1 fruit fly cellular context compared by ENCODE assay signal in genomic region chr2L:8365701-8366643, dm6.
TF ChIP-seq lines count a peak whose summit lies in the region.

TSS of gene Pp2A-29B (plus strand) at chr2L:8366038.

TF ChIP-seq in whole organism, embryonic, 481 proteins besides CTCF, POLR2A, EP300 and RAD21 (continued from another document and continues in another):
- peak; percentile 7 for TF ChIP-seq CG10462 (GFP tag; optimal IDR thresholded peaks at IDR 0.05; lab: Kevin White, UChicago)
- TF ChIP-seq CG12391 (tag; optimal IDR thresholded peaks at IDR 0.05; lab: Kevin White, UChicago): peak; percentile 54
- peak; percentile 56 for TF ChIP-seq CG11504 (tag; optimal IDR thresholded peaks at IDR 0.05; lab: Kevin White, UChicago)
- TF ChIP-seq en (GFP tag; optimal IDR thresholded peaks at IDR 0.05; lab: Kevin White, UChicago): no peak
- TF ChIP-seq gfzf (GFP tag; optimal IDR thresholded peaks at IDR 0.05; lab: Kevin White, UChicago): peak; percentile 52
- peak; percentile 84 for TF ChIP-seq CG8478 (optimal IDR thresholded peaks at IDR 0.05; lab: Kevin White, UChicago)
- TF ChIP-seq CG17359 (tag; optimal IDR thresholded peaks at IDR 0.05; lab: Kevin White, UChicago): peak; percentile 28
- TF ChIP-seq CG17912 (GFP tag; optimal IDR thresholded peaks at IDR 0.05; lab: Kevin White, UChicago): peak; percentile 7
- peak; percentile 44 for TF ChIP-seq Lhr (GFP tag; optimal IDR thresholded peaks at IDR 0.05; lab: Kevin White, UChicago)
- TF ChIP-seq Abd-B (GFP tag; optimal IDR thresholded peaks at IDR 0.05; lab: Kevin White, UChicago): peak; percentile 46
- no peak for TF ChIP-seq odd (GFP tag; optimal IDR thresholded peaks at IDR 0.05; lab: Kevin White, UChicago)
- peak; percentile 89 for TF ChIP-seq abd-A (tag; optimal IDR thresholded peaks at IDR 0.05; lab: Kevin White, UChicago)
- TF ChIP-seq vvl (GFP tag; IDR thresholded peaks at IDR 0.05; lab: Robert Waterston, UW): 0 out of 2 replicates have a peak, but pooled peaks have one; percentile 11
- 0 out of 2 replicates have a peak, but pooled peaks have one; percentile 30 for TF ChIP-seq sob (GFP tag; IDR thresholded peaks at IDR 0.05; lab: Robert Waterston, UW)
- peak; percentile 99 for TF ChIP-seq hb (GFP tag; IDR thresholded peaks at IDR 0.05; lab: Robert Waterston, UW; ENCODE audit: partially characterized antibody)
- TF ChIP-seq CG15514 (GFP tag; optimal IDR thresholded peaks at IDR 0.05; lab: Kevin White, UChicago): peak; percentile 42
- no peak for TF ChIP-seq Jarid2 (GFP tag; optimal IDR thresholded peaks at IDR 0.05; lab: Kevin White, UChicago)
- no peak for TF ChIP-seq CG3407 (GFP tag; optimal IDR thresholded peaks at IDR 0.05; lab: Kevin White, UChicago)
- TF ChIP-seq stwl (tag; optimal IDR thresholded peaks at IDR 0.05; lab: Kevin White, UChicago): peak; percentile 51
- TF ChIP-seq Dref (GFP tag; IDR thresholded peaks at IDR 0.05; lab: Robert Waterston, UW): peak; percentile 57
- peak; percentile 57 for TF ChIP-seq Nf-YC (tag; optimal IDR thresholded peaks at IDR 0.05; lab: Kevin White, UChicago)
- TF ChIP-seq CG3847 (GFP tag; IDR thresholded peaks at IDR 0.05; lab: Robert Waterston, UW): peak; percentile 51; the same call in 1 of the 2 replicates
- TF ChIP-seq tna (GFP tag; IDR thresholded peaks at IDR 0.05; lab: Robert Waterston, UW; ENCODE audit: partially characterized antibody): peak; percentile 95
- no peak for TF ChIP-seq Meics (GFP tag; optimal IDR thresholded peaks at IDR 0.05; lab: Kevin White, UChicago)
- peak; percentile 45 for TF ChIP-seq grau (tag; optimal IDR thresholded peaks at IDR 0.05; lab: Kevin White, UChicago)
- no peak for TF ChIP-seq CG3838 (GFP tag; optimal IDR thresholded peaks at IDR 0.05; lab: Kevin White, UChicago)
- no peak for TF ChIP-seq CG33213 (GFP tag; optimal IDR thresholded peaks at IDR 0.05; lab: Kevin White, UChicago)
- peak; percentile 25 for TF ChIP-seq CG7839 (tag; optimal IDR thresholded peaks at IDR 0.05; lab: Kevin White, UChicago)
- peak; percentile 65 for TF ChIP-seq YL-1 (GFP tag; optimal IDR thresholded peaks at IDR 0.05; lab: Kevin White, UChicago)
- peak; percentile 15 for TF ChIP-seq lab (GFP tag; optimal IDR thresholded peaks at IDR 0.05; lab: Kevin White, UChicago)
- TF ChIP-seq Adf1 (GFP tag; IDR thresholded peaks at IDR 0.05; lab: Robert Waterston, UW): no peak
- peak; percentile 55 for TF ChIP-seq CG9797 (GFP tag; optimal IDR thresholded peaks at IDR 0.05; lab: Kevin White, UChicago)
- peak; percentile 25 for TF ChIP-seq mam (GFP tag; optimal IDR thresholded peaks at IDR 0.05; lab: Kevin White, UChicago)
- peak; percentile 52 for TF ChIP-seq CG10543 (GFP tag; optimal IDR thresholded peaks at IDR 0.05; lab: Kevin White, UChicago)
- peak in 1 of 2 experiments; percentile 17 for TF ChIP-seq dpn (GFP tag; optimal IDR thresholded peaks at IDR 0.05; lab: Kevin White, UChicago)
- 0 out of 2 replicates have a peak, but pooled peaks have one; percentile 23 for TF ChIP-seq E2f1 (GFP tag; IDR thresholded peaks at IDR 0.05; lab: Robert Waterston, UW)
- TF ChIP-seq Myb (GFP tag; optimal IDR thresholded peaks at IDR 0.05; lab: Kevin White, UChicago): no peak
- TF ChIP-seq dysf (GFP tag; IDR thresholded peaks at IDR 0.05; lab: Robert Waterston, UW): no peak
- TF ChIP-seq hbn (GFP tag; IDR thresholded peaks at IDR 0.05; lab: Robert Waterston, UW; ENCODE audit: partially characterized antibody): peak; percentile 99
- TF ChIP-seq zen2 (GFP tag; IDR thresholded peaks at IDR 0.05; lab: Robert Waterston, UW; ENCODE audit: partially characterized antibody): peak; percentile 98
- peak; percentile 87 for TF ChIP-seq MESR4 (GFP tag; optimal IDR thresholded peaks at IDR 0.05; lab: Kevin White, UChicago)
- TF ChIP-seq CG2116 (GFP tag; optimal IDR thresholded peaks at IDR 0.05; lab: Kevin White, UChicago): peak; percentile 91
- no peak for TF ChIP-seq onecut (GFP tag; IDR thresholded peaks at IDR 0.05; lab: Robert Waterston, UW)
- no peak for TF ChIP-seq ac (GFP tag; optimal IDR thresholded peaks at IDR 0.05; lab: Kevin White, UChicago)
- peak; percentile 20 for TF ChIP-seq bcd (GFP tag; optimal IDR thresholded peaks at IDR 0.05; lab: Kevin White, UChicago)
- peak; percentile 89 for TF ChIP-seq CG11560 (tag; IDR thresholded peaks at IDR 0.05; lab: Robert Waterston, UW)
- TF ChIP-seq br (optimal IDR thresholded peaks at IDR 0.05; lab: Kevin White, UChicago): no peak
- TF ChIP-seq CG10274 (GFP tag; optimal IDR thresholded peaks at IDR 0.05; lab: Kevin White, UChicago): no peak
- TF ChIP-seq gsb-n (tag; optimal IDR thresholded peaks at IDR 0.05; lab: Kevin White, UChicago): no peak
- TF ChIP-seq caup (GFP tag; optimal IDR thresholded peaks at IDR 0.05; lab: Kevin White, UChicago; ENCODE audit: severe bottlenecking): no peak
- peak; percentile 97 for TF ChIP-seq CG18011 (GFP tag; optimal IDR thresholded peaks at IDR 0.05; lab: Kevin White, UChicago)
- peak; percentile 99 for TF ChIP-seq sna (GFP tag; IDR thresholded peaks at IDR 0.05; lab: Robert Waterston, UW; ENCODE audit: partially characterized antibody)
- TF ChIP-seq CG7786 (GFP tag; optimal IDR thresholded peaks at IDR 0.05; lab: Kevin White, UChicago): no peak
- TF ChIP-seq CG17328 (GFP tag; IDR thresholded peaks at IDR 0.05; lab: Robert Waterston, UW): no peak
- peak; percentile 19 for TF ChIP-seq CG2120 (GFP tag; optimal IDR thresholded peaks at IDR 0.05; lab: Kevin White, UChicago)
- peak; percentile 100 for TF ChIP-seq inv (GFP tag; IDR thresholded peaks at IDR 0.05; lab: Robert Waterston, UW; ENCODE audit: partially characterized antibody)
- TF ChIP-seq E2f2 (GFP tag; IDR thresholded peaks at IDR 0.05; lab: Robert Waterston, UW): peak; percentile 88
- TF ChIP-seq z (GFP tag; IDR thresholded peaks at IDR 0.05; lab: Robert Waterston, UW): no peak
- TF ChIP-seq hth (optimal IDR thresholded peaks at IDR 0.05; lab: Kevin White, UChicago): no peak
- no peak for TF ChIP-seq C15 (GFP tag; IDR thresholded peaks at IDR 0.05; lab: Robert Waterston, UW)
- TF ChIP-seq Hmr (GFP tag; optimal IDR thresholded peaks at IDR 0.05; lab: Kevin White, UChicago): peak; percentile 4
- peak; percentile 99 for TF ChIP-seq Doc3 (GFP tag; IDR thresholded peaks at IDR 0.05; lab: Robert Waterston, UW; ENCODE audit: partially characterized antibody)
- TF ChIP-seq Atf3 (GFP tag; optimal IDR thresholded peaks at IDR 0.05; lab: Kevin White, UChicago): peak; percentile 0
- TF ChIP-seq CG4404 (GFP tag; IDR thresholded peaks at IDR 0.05; lab: Robert Waterston, UW): no peak
- TF ChIP-seq sr (GFP tag; IDR thresholded peaks at IDR 0.05; lab: Robert Waterston, UW): no peak
- no peak for TF ChIP-seq Hr78 (GFP tag; optimal IDR thresholded peaks at IDR 0.05; lab: Kevin White, UChicago)
- peak; percentile 16 for TF ChIP-seq CG12155 (GFP tag; optimal IDR thresholded peaks at IDR 0.05; lab: Kevin White, UChicago)
- TF ChIP-seq NfI (GFP tag; optimal IDR thresholded peaks at IDR 0.05; lab: Kevin White, UChicago): peak; percentile 15
- TF ChIP-seq Sry-β (GFP tag; optimal IDR thresholded peaks at IDR 0.05; lab: Kevin White, UChicago): peak; percentile 25
- peak; percentile 93; the same call in 3 of the 4 replicates for TF ChIP-seq chinmo (GFP tag; IDR thresholded peaks at IDR 0.05; lab: Robert Waterston, UW; ENCODE audit: partially characterized antibody)
- no peak for TF ChIP-seq HLH54F (GFP tag; optimal IDR thresholded peaks at IDR 0.05; lab: Kevin White, UChicago)
- peak; percentile 35 for TF ChIP-seq exex (tag; optimal IDR thresholded peaks at IDR 0.05; lab: Kevin White, UChicago)
- peak; percentile 34 for TF ChIP-seq Hand (GFP tag; optimal IDR thresholded peaks at IDR 0.05; lab: Kevin White, UChicago)
- TF ChIP-seq gro (GFP tag; optimal IDR thresholded peaks at IDR 0.05; lab: Kevin White, UChicago): no peak
- peak; percentile 13 for TF ChIP-seq CG8290 (GFP tag; optimal IDR thresholded peaks at IDR 0.05; lab: Kevin White, UChicago)
- no peak for TF ChIP-seq CG8290 (tag; optimal IDR thresholded peaks at IDR 0.05; lab: Kevin White, UChicago)
- TF ChIP-seq Stat92E (GFP tag; optimal IDR thresholded peaks at IDR 0.05; lab: Kevin White, UChicago): peak in 1 of 3 experiments; percentile 14
- TF ChIP-seq ab (GFP tag; optimal IDR thresholded peaks at IDR 0.05; lab: Kevin White, UChicago): no peak
- no peak for TF ChIP-seq Dip2 (GFP tag; IDR thresholded peaks at IDR 0.05; lab: Robert Waterston, UW)
- TF ChIP-seq vfl (GFP tag; optimal IDR thresholded peaks at IDR 0.05; lab: Kevin White, UChicago): peak; percentile 32
- no peak for TF ChIP-seq da (GFP tag; optimal IDR thresholded peaks at IDR 0.05; lab: Kevin White, UChicago)
- no peak for TF ChIP-seq CG4854 (GFP tag; optimal IDR thresholded peaks at IDR 0.05; lab: Kevin White, UChicago)
- TF ChIP-seq CG6791 (GFP tag; IDR thresholded peaks at IDR 0.05; lab: Robert Waterston, UW; ENCODE audit: partially characterized antibody): peak; percentile 98
- peak; percentile 62 for TF ChIP-seq CG10267 (tag; optimal IDR thresholded peaks at IDR 0.05; lab: Kevin White, UChicago)
- TF ChIP-seq CG34224 (GFP tag; IDR thresholded peaks at IDR 0.05; lab: Robert Waterston, UW; ENCODE audit: partially characterized antibody): peak; percentile 97
- TF ChIP-seq vnd (GFP tag; IDR thresholded peaks at IDR 0.05; lab: Robert Waterston, UW; ENCODE audit: partially characterized antibody): peak; percentile 100
- peak; percentile 95 for TF ChIP-seq CG7963 (GFP tag; IDR thresholded peaks at IDR 0.05; lab: Robert Waterston, UW; ENCODE audit: partially characterized antibody)
- TF ChIP-seq CG15479 (GFP tag; optimal IDR thresholded peaks at IDR 0.05; lab: Kevin White, UChicago): peak; percentile 37
- no peak for TF ChIP-seq Trl (optimal IDR thresholded peaks at IDR 0.05; lab: Kevin White, UChicago)
- TF ChIP-seq Trl (GFP tag; optimal IDR thresholded peaks at IDR 0.05; lab: Kevin White, UChicago): peak; percentile 3
- no peak for TF ChIP-seq Gsc (GFP tag; IDR thresholded peaks at IDR 0.05; lab: Robert Waterston, UW)
- TF ChIP-seq Hsf (GFP tag; optimal IDR thresholded peaks at IDR 0.05; lab: Kevin White, UChicago): peak; percentile 18
- TF ChIP-seq pum (GFP tag; optimal IDR thresholded peaks at IDR 0.05; lab: Kevin White, UChicago): no peak
- peak; percentile 8 for TF ChIP-seq lilli (GFP tag; optimal IDR thresholded peaks at IDR 0.05; lab: Kevin White, UChicago)
- TF ChIP-seq CG17186 (GFP tag; optimal IDR thresholded peaks at IDR 0.05; lab: Kevin White, UChicago): peak; percentile 74
- TF ChIP-seq slou (GFP tag; optimal IDR thresholded peaks at IDR 0.05; lab: Kevin White, UChicago): peak; percentile 59
- TF ChIP-seq CG33557 (GFP tag; optimal IDR thresholded peaks at IDR 0.05; lab: Kevin White, UChicago): peak; percentile 23
- no peak for TF ChIP-seq ftz-f1 (GFP tag; optimal IDR thresholded peaks at IDR 0.05; lab: Kevin White, UChicago)
- peak; percentile 55 for TF ChIP-seq kni (GFP tag; optimal IDR thresholded peaks at IDR 0.05; lab: Kevin White, UChicago)
- peak; percentile 15 for TF ChIP-seq CG18476 (GFP tag; optimal IDR thresholded peaks at IDR 0.05; lab: Kevin White, UChicago)
- TF ChIP-seq Vsx1 (GFP tag; optimal IDR thresholded peaks at IDR 0.05; lab: Kevin White, UChicago): peak; percentile 64
- TF ChIP-seq ci (GFP tag; IDR thresholded peaks at IDR 0.05; lab: Robert Waterston, UW): no peak
- TF ChIP-seq otp (GFP tag; IDR thresholded peaks at IDR 0.05; lab: Robert Waterston, UW): no peak
- peak; percentile 96 for TF ChIP-seq CG3995 (GFP tag; optimal IDR thresholded peaks at IDR 0.05; lab: Kevin White, UChicago)
- peak; percentile 53 for TF ChIP-seq CG17829 (tag; optimal IDR thresholded peaks at IDR 0.05; lab: Kevin White, UChicago)
- TF ChIP-seq pnt (GFP tag; optimal IDR thresholded peaks at IDR 0.05; lab: Kevin White, UChicago): no peak
- TF ChIP-seq Sox100B (GFP tag; optimal IDR thresholded peaks at IDR 0.05; lab: Kevin White, UChicago): peak; percentile 21
- no peak for TF ChIP-seq CG7372 (GFP tag; IDR thresholded peaks at IDR 0.05; lab: Robert Waterston, UW)
- TF ChIP-seq CG10209 (GFP tag; optimal IDR thresholded peaks at IDR 0.05; lab: Kevin White, UChicago): no peak
- TF ChIP-seq lola (GFP tag; optimal IDR thresholded peaks at IDR 0.05; lab: Kevin White, UChicago): peak in 1 of 3 experiments; percentile 32
- TF ChIP-seq CG14050 (GFP tag; IDR thresholded peaks at IDR 0.05; lab: Robert Waterston, UW): no peak
- TF ChIP-seq CoRest (tag; optimal IDR thresholded peaks at IDR 0.05; lab: Kevin White, UChicago): peak; percentile 66
- TF ChIP-seq insv (GFP tag; optimal IDR thresholded peaks at IDR 0.05; lab: Kevin White, UChicago): peak in 1 of 2 experiments; percentile 25
- TF ChIP-seq Max (GFP tag; optimal IDR thresholded peaks at IDR 0.05; lab: Kevin White, UChicago): peak; percentile 23
- TF ChIP-seq Oaz (GFP tag; IDR thresholded peaks at IDR 0.05; lab: Robert Waterston, UW): no peak
- TF ChIP-seq Opbp (GFP tag; IDR thresholded peaks at IDR 0.05; lab: Robert Waterston, UW; ENCODE audit: partially characterized antibody): peak; percentile 96
- TF ChIP-seq CG15269 (tag; optimal IDR thresholded peaks at IDR 0.05; lab: Kevin White, UChicago): peak; percentile 9
- peak; percentile 71 for TF ChIP-seq CG30020 (tag; optimal IDR thresholded peaks at IDR 0.05; lab: Kevin White, UChicago)
- TF ChIP-seq tin (GFP tag; optimal IDR thresholded peaks at IDR 0.05; lab: Kevin White, UChicago): peak; percentile 0
- peak; percentile 15 for TF ChIP-seq CG2678 (tag; optimal IDR thresholded peaks at IDR 0.05; lab: Kevin White, UChicago)
- TF ChIP-seq CG4617 (GFP tag; optimal IDR thresholded peaks at IDR 0.05; lab: Kevin White, UChicago; ENCODE audit: borderline replicate concordance): peak; percentile 69
- TF ChIP-seq wdn (GFP tag; IDR thresholded peaks at IDR 0.05; lab: Robert Waterston, UW): no peak
- peak; percentile 100 for TF ChIP-seq Dll (GFP tag; IDR thresholded peaks at IDR 0.05; lab: Robert Waterston, UW; ENCODE audit: partially characterized antibody)
- no peak for TF ChIP-seq ase (GFP tag; IDR thresholded peaks at IDR 0.05; lab: Robert Waterston, UW)
- TF ChIP-seq CG34376 (GFP tag; optimal IDR thresholded peaks at IDR 0.05; lab: Kevin White, UChicago): peak; percentile 21
- TF ChIP-seq CG2712 (tag; optimal IDR thresholded peaks at IDR 0.05; lab: Kevin White, UChicago): peak; percentile 61
- 0 out of 2 replicates have a peak, but pooled peaks have one; percentile 7 for TF ChIP-seq MBD-R2 (GFP tag; IDR thresholded peaks at IDR 0.05; lab: Robert Waterston, UW)
- TF ChIP-seq Sry-δ (GFP tag; optimal IDR thresholded peaks at IDR 0.05; lab: Kevin White, UChicago): peak; percentile 92
- peak; percentile 41 for TF ChIP-seq lbe (GFP tag; optimal IDR thresholded peaks at IDR 0.05; lab: Kevin White, UChicago)
- peak; percentile 25 for TF ChIP-seq twi (tag; optimal IDR thresholded peaks at IDR 0.05; lab: Kevin White, UChicago)
